Worm (Caenorhabditis elegans): ENCODE data around the gene abu-10.

abu-10 gene

ce11 chrX:3822061-3822460 lies 24.1 kb downstream of the abu-10 start:
- no peak for TF ChIP-seq unc-62 (GFP tag; optimal IDR thresholded peaks at IDR 0.05)
- TF ChIP-seq isw-1 (GFP tag; IDR thresholded peaks at IDR 0.05) = no peak
- TF ChIP-seq lin-15B (tag; optimal IDR thresholded peaks at IDR 0.05) = no peak
- no peak for TF ChIP-seq grh-1 (GFP tag; IDR thresholded peaks at IDR 0.05)
- TF ChIP-seq unc-30 (tag; optimal IDR thresholded peaks at IDR 0.05) = no peak
- TF ChIP-seq blmp-1 (tag; optimal IDR thresholded peaks at IDR 0.05) = peak; percentile 5
- no peak for TF ChIP-seq tlp-1 (tag; optimal IDR thresholded peaks at IDR 0.05)
- no peak for TF ChIP-seq sptf-1 (tag; optimal IDR thresholded peaks at IDR 0.05)
- TF ChIP-seq fkh-10 (GFP tag; optimal IDR thresholded peaks at IDR 0.05) = no peak
- peak in 1 of 6 experiments; percentile 22 for TF ChIP-seq elt-3 (tag; optimal IDR thresholded peaks at IDR 0.05)
- TF ChIP-seq unc-86 (tag; optimal IDR thresholded peaks at IDR 0.05) = peak; percentile 48
- TF ChIP-seq zag-1 (tag; optimal IDR thresholded peaks at IDR 0.05) = no peak
- TF ChIP-seq rnt-1 (tag; optimal IDR thresholded peaks at IDR 0.05) = no peak
- TF ChIP-seq lin-14 (GFP tag; optimal IDR thresholded peaks at IDR 0.05) = no peak
- TF ChIP-seq elt-2 (tag; optimal IDR thresholded peaks at IDR 0.05) = peak; percentile 71
- TF ChIP-seq sox-4 (tag; optimal IDR thresholded peaks at IDR 0.05) = no peak
- no peak for TF ChIP-seq ceh-63 (GFP tag; optimal IDR thresholded peaks at IDR 0.05)
- TF ChIP-seq lin-35 (GFP tag; optimal IDR thresholded peaks at IDR 0.05) = peak in 1 of 2 experiments; percentile 34

DNA sequence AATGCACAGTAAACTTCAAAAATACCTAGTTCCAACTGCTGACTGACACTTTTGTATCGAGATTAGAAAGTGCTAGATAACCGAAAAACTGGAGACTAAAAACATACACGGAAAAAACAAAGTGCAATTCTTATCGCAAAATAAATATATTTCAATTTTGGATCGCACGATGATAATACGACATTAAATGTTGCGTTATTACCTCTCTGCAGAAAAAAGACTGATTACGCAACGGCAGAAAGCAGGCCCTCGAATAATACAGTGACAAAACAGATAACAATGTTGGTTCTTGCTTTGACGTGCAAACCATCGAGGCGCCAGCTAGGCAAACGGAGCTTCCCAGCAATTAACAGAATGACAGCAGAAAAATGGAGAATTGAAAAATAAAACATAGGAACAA lies 25.9 kb downstream of the abu-10 start:
- TF ChIP-seq lir-3 (tag; optimal IDR thresholded peaks at IDR 0.05; ENCODE audit: poor library complexity) (no peak), nhr-20 (tag; optimal IDR thresholded peaks at IDR 0.05) (peak; percentile 14), tbx-2 (tag; optimal IDR thresholded peaks at IDR 0.05) (no peak), elt-2 (tag; optimal IDR thresholded peaks at IDR 0.05) (peak; percentile 98), tlp-1 (tag; optimal IDR thresholded peaks at IDR 0.05) (peak; percentile 68), alr-1 (tag; optimal IDR thresholded peaks at IDR 0.05; ENCODE audit: borderline replicate concordance) (no peak), mep-1 (tag; optimal IDR thresholded peaks at IDR 0.05) (no peak), nhr-76 (tag; optimal IDR thresholded peaks at IDR 0.05) (no peak), nhr-71 (tag; optimal IDR thresholded peaks at IDR 0.05) (peak; percentile 19), blmp-1 (tag; optimal IDR thresholded peaks at IDR 0.05) (no peak), pqm-1 (tag; optimal IDR thresholded peaks at IDR 0.05) (peak; percentile 92), sptf-1 (tag; optimal IDR thresholded peaks at IDR 0.05) (no peak), lin-35 (GFP tag; optimal IDR thresholded peaks at IDR 0.05) (peak in 1 of 2 experiments; percentile 42), snu-23 (GFP tag; optimal IDR thresholded peaks at IDR 0.05) (no peak), nhr-237 (tag; optimal IDR thresholded peaks at IDR 0.05) (no peak), lin-14 (GFP tag; optimal IDR thresholded peaks at IDR 0.05) (peak; percentile 32), ceh-88 (GFP tag; IDR thresholded peaks at IDR 0.05) (no peak), zip-4 (GFP tag; optimal IDR thresholded peaks at IDR 0.05) (no peak), ztf-4 (tag; optimal IDR thresholded peaks at IDR 0.05) (no peak), nhr-90 (tag; optimal IDR thresholded peaks at IDR 0.05; ENCODE audit: poor library complexity) (peak; percentile 43), pag-3 (tag; optimal IDR thresholded peaks at IDR 0.05; ENCODE audit: borderline replicate concordance, insufficient read depth) (no peak), unc-130 (tag; optimal IDR thresholded peaks at IDR 0.05) (no peak)

ce11 chrX:3824443-3824842 lies 26.5 kb downstream of the abu-10 start:
- TF ChIP-seq sup-37 (GFP tag; optimal IDR thresholded peaks at IDR 0.05) (peak; percentile 1), blmp-1 (tag; optimal IDR thresholded peaks at IDR 0.05) (peak; percentile 27), hpl-2 (GFP tag; optimal IDR thresholded peaks at IDR 0.05) (no peak)
